Worm (Caenorhabditis elegans): ENCODE data around the gene manf-1.

manf-1 gene

ce11 chrIV:2890401-2890952, 37.7 kb downstream of the manf-1 start, which contains the start of the genes nprt-1 and dib-1 (continued):
- no peak for TF ChIP-seq lir-3 (tag; optimal IDR thresholded peaks at IDR 0.05)
- TF ChIP-seq nhr-48 (tag; optimal IDR thresholded peaks at IDR 0.05) = no peak
- no peak for TF ChIP-seq jun-1 (tag; optimal IDR thresholded peaks at IDR 0.05)
- TF ChIP-seq Y48G9A.11 (GFP tag; IDR thresholded peaks at IDR 0.05) = 0 out of 2 replicates have a peak, but pooled peaks have one; percentile 28
- no peak for TF ChIP-seq ztf-11 (tag; optimal IDR thresholded peaks at IDR 0.05)
- no peak for TF ChIP-seq lin-1 (GFP tag; IDR thresholded peaks at IDR 0.05)
- no peak for TF ChIP-seq lin-39 (tag; optimal IDR thresholded peaks at IDR 0.05)
- no peak for TF ChIP-seq nhr-10 (tag; optimal IDR thresholded peaks at IDR 0.05)
- TF ChIP-seq ztf-7 (tag; optimal IDR thresholded peaks at IDR 0.05) = no peak
- TF ChIP-seq nhr-28 (tag; optimal IDR thresholded peaks at IDR 0.05) = no peak
- TF ChIP-seq Y5F2A.4 (GFP tag; optimal IDR thresholded peaks at IDR 0.05) = no peak
- no peak for TF ChIP-seq gei-8 (GFP tag; optimal IDR thresholded peaks at IDR 0.05)
- TF ChIP-seq zip-11 (GFP tag; IDR thresholded peaks at IDR 0.05) = no peak
- TF ChIP-seq T26A8.4 (GFP tag; IDR thresholded peaks at IDR 0.05) = no peak
- TF ChIP-seq dmd-6 (GFP tag; IDR thresholded peaks at IDR 0.05) = no peak
- no peak for TF ChIP-seq nhr-76 (tag; optimal IDR thresholded peaks at IDR 0.05)
- TF ChIP-seq ceh-32 (tag; optimal IDR thresholded peaks at IDR 0.05; ENCODE audit: poor library complexity) = no peak
- TF ChIP-seq dve-1 (tag; optimal IDR thresholded peaks at IDR 0.05; ENCODE audit: insufficient read depth) = peak; percentile 27
- TF ChIP-seq attf-4 (tag; optimal IDR thresholded peaks at IDR 0.05) = no peak
- no peak for TF ChIP-seq zfp-3 (GFP tag; conservative IDR thresholded peaks at IDR 0.05)
- peak; percentile 28 for TF ChIP-seq nhr-77 (tag; optimal IDR thresholded peaks at IDR 0.05)
- no peak for TF ChIP-seq snpc-1.2 (GFP tag; IDR thresholded peaks at IDR 0.05)
- no peak for TF ChIP-seq fos-1 (tag; optimal IDR thresholded peaks at IDR 0.05)
- no peak for TF ChIP-seq sdz-12 (GFP tag; optimal IDR thresholded peaks at IDR 0.05)
- TF ChIP-seq ZK546.5 (tag; optimal IDR thresholded peaks at IDR 0.05) = no peak
- peak in 1 of 2 experiments; percentile 72 for TF ChIP-seq lsy-2 (tag; optimal IDR thresholded peaks at IDR 0.05)

ce11 chrIV:2888496-2889101, 39.6 kb downstream of the manf-1 start:
- TF ChIP-seq php-3 (GFP tag; IDR thresholded peaks at IDR 0.05) (0 out of 2 replicates have a peak, but pooled peaks have one; percentile 18), set-16 (GFP tag; IDR thresholded peaks at IDR 0.05) (peak; percentile 94), nhr-77 (tag; optimal IDR thresholded peaks at IDR 0.05) (no peak)

ce11 chrIV:2887245-2887644, 41.0 kb downstream of the manf-1 start:
- TF ChIP-seq mes-2 (tag; optimal IDR thresholded peaks at IDR 0.05; ENCODE audit: poor library complexity, severe bottlenecking) = no peak
- TF ChIP-seq set-16 (GFP tag; IDR thresholded peaks at IDR 0.05) = peak; percentile 71
- TF ChIP-seq egl-43 (GFP tag; IDR thresholded peaks at IDR 0.05) = 0 out of 2 replicates have a peak, but pooled peaks have one; percentile 7
- no peak for TF ChIP-seq pha-4 (GFP tag; IDR thresholded peaks at IDR 0.05)
- no peak for TF ChIP-seq pha-4 (tag; optimal IDR thresholded peaks at IDR 0.05)
- no peak for TF ChIP-seq ceh-44 (GFP tag; IDR thresholded peaks at IDR 0.05)
- TF ChIP-seq zfp-3 (GFP tag; conservative IDR thresholded peaks at IDR 0.05) = no peak
- TF ChIP-seq pqm-1 (tag; optimal IDR thresholded peaks at IDR 0.05) = no peak

ce11 chrIV:2886655-2887054, 41.6 kb downstream of the manf-1 start, which contains the start of gene dml-1:
Gene dml-1 (plus strand): TSS chrIV:2886955.
- TF ChIP-seq mes-2 (tag; optimal IDR thresholded peaks at IDR 0.05; ENCODE audit: poor library complexity, severe bottlenecking) (no peak), hlh-11 (tag; optimal IDR thresholded peaks at IDR 0.05) (no peak), sdz-12 (GFP tag; optimal IDR thresholded peaks at IDR 0.05) (no peak), F26F4.8 (GFP tag; conservative IDR thresholded peaks at IDR 0.05) (no peak), unc-62 (GFP tag; optimal IDR thresholded peaks at IDR 0.05 in 1 of 2) (no peak), unc-62 (tag; optimal IDR thresholded peaks at IDR 0.05) (no peak), gei-8 (GFP tag; optimal IDR thresholded peaks at IDR 0.05) (no peak), Y75B8A.6 (GFP tag; IDR thresholded peaks at IDR 0.05) (no peak), arid-1 (GFP tag; conservative IDR thresholded peaks at IDR 0.05) (no peak)
